Worm (Caenorhabditis elegans): Measurements from ENCODE around the gene clec-5.

clec-5 gene

DNA sequence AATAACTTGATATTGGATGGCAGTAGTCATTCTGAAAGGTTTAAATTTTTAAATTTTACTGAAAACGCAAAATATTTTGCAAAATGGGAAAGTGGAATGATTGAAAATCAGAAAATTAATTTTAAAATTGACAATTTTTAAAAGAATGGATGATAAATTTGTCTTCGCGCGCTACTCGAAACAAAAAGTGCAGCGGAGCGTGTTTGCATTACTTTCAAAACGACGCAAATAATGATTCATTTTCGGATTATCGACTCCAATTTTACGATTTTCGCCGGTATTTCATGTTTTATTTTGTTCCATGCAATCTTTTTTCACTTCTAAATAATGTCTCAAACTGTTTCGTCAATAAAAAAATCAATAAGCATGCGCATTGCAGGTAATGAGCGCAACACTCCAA, 5.1 kb downstream of the clec-5 start, which contains the start of the genes tost-1 and arx-6 (continued):
- TF ChIP-seq hlh-12 (tag; optimal IDR thresholded peaks at IDR 0.05) = no peak

DNA sequence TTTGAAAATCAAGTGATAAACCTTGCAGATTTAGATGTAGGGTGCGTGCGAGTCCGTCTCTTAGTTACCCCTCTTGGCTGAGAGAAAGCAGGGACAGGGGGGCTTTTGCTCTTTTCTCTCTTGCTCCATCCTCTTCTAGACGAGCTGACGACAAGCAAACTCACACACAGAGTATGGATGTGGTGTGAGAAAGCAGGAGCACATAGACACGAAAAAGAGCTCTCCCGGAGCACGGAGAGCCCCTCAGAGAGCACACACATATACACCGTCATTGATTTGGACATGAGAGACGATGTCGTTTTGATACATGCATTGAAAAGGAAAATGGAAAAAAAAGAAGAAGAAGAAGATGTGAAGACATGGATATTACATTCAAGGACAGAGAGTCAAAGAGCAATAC, 7.7 kb downstream of the clec-5 start:
- TF ChIP-seq F33H1.4 (GFP tag; IDR thresholded peaks at IDR 0.05) (no peak), lin-35 (GFP tag; optimal IDR thresholded peaks at IDR 0.05) (peak in 1 of 3 experiments; percentile 61), ztf-28 (GFP tag; IDR thresholded peaks at IDR 0.05) (no peak)

DNA sequence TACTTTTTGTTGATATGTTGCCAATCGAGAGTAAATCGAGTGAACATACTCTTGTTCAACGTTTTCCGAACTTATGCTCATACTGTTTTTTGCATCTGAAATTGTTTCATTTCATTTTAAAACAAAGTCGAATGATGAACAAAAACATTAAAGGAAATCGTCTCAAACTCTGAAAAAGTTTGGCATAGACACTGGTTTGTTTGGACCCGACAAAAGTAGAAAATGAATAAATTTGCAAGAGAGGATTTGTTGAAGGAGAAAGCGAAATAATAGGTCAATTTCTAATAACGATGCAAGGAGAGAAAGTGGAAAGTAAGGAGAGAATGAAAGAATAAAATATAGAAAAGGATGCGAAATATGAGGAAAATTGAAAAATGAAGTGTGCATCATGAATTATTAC, 8.7 kb downstream of the clec-5 start, which contains the start of gene C35D10.12:
Gene C35D10.12 (minus strand): TSS at position 101 of the 400 bp plus-strand sequence.
- TF ChIP-seq snpc-4 (GFP tag; optimal IDR thresholded peaks at IDR 0.05) (no peak), snpc-4 (tag; optimal IDR thresholded peaks at IDR 0.05) (no peak), unc-130 (GFP tag; optimal IDR thresholded peaks at IDR 0.05) (no peak), let-607 (tag; optimal IDR thresholded peaks at IDR 0.05) (no peak), ceh-40 (GFP tag; IDR thresholded peaks at IDR 0.05) (no peak), C17E4.6 (GFP tag; IDR thresholded peaks at IDR 0.05) (no peak), atf-7 (tag; optimal IDR thresholded peaks at IDR 0.05) (no peak), egl-44 (GFP tag; IDR thresholded peaks at IDR 0.05) (no peak), ccch-3 (GFP tag; optimal IDR thresholded peaks at IDR 0.05) (no peak), efl-1 (GFP tag; optimal IDR thresholded peaks at IDR 0.05) (no peak), Y95B8A.8 (GFP tag; IDR thresholded peaks at IDR 0.05) (no peak), somi-1 (GFP tag; optimal IDR thresholded peaks at IDR 0.05) (no peak), ztf-6 (GFP tag; IDR thresholded peaks at IDR 0.05) (no peak), zfh-2 (GFP tag; conservative IDR thresholded peaks at IDR 0.05) (no peak), aptf-3 (GFP tag; IDR thresholded peaks at IDR 0.05) (no peak), lin-54 (GFP tag; optimal IDR thresholded peaks at IDR 0.05) (no peak), akir-1 (GFP tag; optimal IDR thresholded peaks at IDR 0.05) (no peak), pbrm-1 (GFP tag; IDR thresholded peaks at IDR 0.05) (no peak), nfyb-1 (GFP tag; IDR thresholded peaks at IDR 0.05) (no peak), attf-3 (GFP tag; conservative IDR thresholded peaks at IDR 0.05) (no peak)

DNA sequence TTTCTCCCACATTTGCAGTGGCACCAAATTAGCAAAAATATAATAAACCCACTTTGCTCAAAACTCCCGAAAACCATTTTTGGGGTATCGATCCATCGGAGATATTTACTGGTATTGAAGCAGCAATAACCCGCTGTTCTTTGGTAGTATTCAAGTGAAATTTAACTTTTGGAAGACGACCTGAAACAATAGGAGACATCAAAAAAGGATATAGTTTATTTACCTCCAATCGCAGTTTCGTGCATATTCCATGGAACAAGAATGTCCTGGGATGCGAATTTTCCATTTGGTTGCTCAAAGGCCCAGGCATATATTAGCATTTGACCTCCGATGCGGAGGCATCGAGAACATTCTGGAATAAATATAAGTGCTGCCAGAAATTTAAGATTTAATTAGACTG, 10.0 kb downstream of the clec-5 start:
- TF ChIP-seq lsy-27 (tag; optimal IDR thresholded peaks at IDR 0.05; ENCODE audit: borderline replicate concordance, insufficient read depth) (no peak), zim-3 (tag; optimal IDR thresholded peaks at IDR 0.05) (no peak), madf-6 (GFP tag; IDR thresholded peaks at IDR 0.05) (no peak), ztf-26 (tag; optimal IDR thresholded peaks at IDR 0.05) (no peak), Y79H2A.3 (GFP tag; conservative IDR thresholded peaks at IDR 0.05) (no peak), F52B5.7 (tag; optimal IDR thresholded peaks at IDR 0.05) (no peak), ceh-27 (GFP tag; optimal IDR thresholded peaks at IDR 0.05) (no peak), unc-62 (GFP tag; optimal IDR thresholded peaks at IDR 0.05) (no peak), F23B12.7 (tag; optimal IDR thresholded peaks at IDR 0.05; ENCODE audit: insufficient read depth) (no peak), snpc-3.4 (tag; optimal IDR thresholded peaks at IDR 0.05) (no peak), lin-35 (GFP tag; optimal IDR thresholded peaks at IDR 0.05) (no peak), T07F8.4 (tag; optimal IDR thresholded peaks at IDR 0.05) (no peak), lag-1 (GFP tag; IDR thresholded peaks at IDR 0.05) (no peak), K12H6.12 (tag; optimal IDR thresholded peaks at IDR 0.05) (no peak), B0336.3 (GFP tag; IDR thresholded peaks at IDR 0.05) (no peak)
